Fruit fly (Drosophila melanogaster): Measurements from ENCODE around the gene CG31115.
A peak's percentile ranks its signal among the peaks of the same experiment; 100 is the strongest.

The CG31115 gene

dm6 chr3R:25036644-25037043, at the start of gene CG31115:
Gene CG31115, plus strand, starts transcription at chr3R:25036944.
- TF ChIP-seq CG43689 (GFP tag; IDR thresholded peaks at IDR 0.05) (no peak), Oaz (GFP tag; IDR thresholded peaks at IDR 0.05) (no peak), CG12104 (GFP tag; optimal IDR thresholded peaks at IDR 0.05) (no peak), CG11723 (GFP tag; optimal IDR thresholded peaks at IDR 0.05) (no peak), Rfx (GFP tag; IDR thresholded peaks at IDR 0.05) (no peak), Nf-YB (GFP tag; optimal IDR thresholded peaks at IDR 0.05) (no peak), mld (GFP tag; IDR thresholded peaks at IDR 0.05; ENCODE audit: partially characterized antibody) (no peak), gce (GFP tag; IDR thresholded peaks at IDR 0.05) (no peak), salm (tag; optimal IDR thresholded peaks at IDR 0.05) (no peak), Hsf (GFP tag; optimal IDR thresholded peaks at IDR 0.05) (no peak), ftz-f1 (GFP tag; optimal IDR thresholded peaks at IDR 0.05) (no peak), Hr78 (GFP tag; optimal IDR thresholded peaks at IDR 0.05) (no peak), CG14860 (GFP tag; IDR thresholded peaks at IDR 0.05; ENCODE audit: partially characterized antibody) (no peak), Max (GFP tag; optimal IDR thresholded peaks at IDR 0.05) (no peak), pho (GFP tag; optimal IDR thresholded peaks at IDR 0.05) (no peak), CG11093 (GFP tag; IDR thresholded peaks at IDR 0.05) (no peak), tll (GFP tag; optimal IDR thresholded peaks at IDR 0.05) (no peak), tgo (GFP tag; IDR thresholded peaks at IDR 0.05) (no peak), Nf-YC (tag; optimal IDR thresholded peaks at IDR 0.05) (no peak), Vsx1 (GFP tag; optimal IDR thresholded peaks at IDR 0.05) (no peak)

- peak; percentile 93 for TF ChIP-seq Drgx (GFP tag; IDR thresholded peaks at IDR 0.05)
- TF ChIP-seq btn (GFP tag; optimal IDR thresholded peaks at IDR 0.05): no peak
- no peak for TF ChIP-seq CG31441 (GFP tag; IDR thresholded peaks at IDR 0.05)
- TF ChIP-seq bsh (GFP tag; optimal IDR thresholded peaks at IDR 0.05): peak; percentile 4 to 17
- no peak for TF ChIP-seq CG31388 (GFP tag; optimal IDR thresholded peaks at IDR 0.05)
- no peak for TF ChIP-seq Oli (tag; optimal IDR thresholded peaks at IDR 0.05)
These were observed 40.2 kb upstream of the CG31115 start for dm6 chr3R:24996502-24996901.

DNA sequence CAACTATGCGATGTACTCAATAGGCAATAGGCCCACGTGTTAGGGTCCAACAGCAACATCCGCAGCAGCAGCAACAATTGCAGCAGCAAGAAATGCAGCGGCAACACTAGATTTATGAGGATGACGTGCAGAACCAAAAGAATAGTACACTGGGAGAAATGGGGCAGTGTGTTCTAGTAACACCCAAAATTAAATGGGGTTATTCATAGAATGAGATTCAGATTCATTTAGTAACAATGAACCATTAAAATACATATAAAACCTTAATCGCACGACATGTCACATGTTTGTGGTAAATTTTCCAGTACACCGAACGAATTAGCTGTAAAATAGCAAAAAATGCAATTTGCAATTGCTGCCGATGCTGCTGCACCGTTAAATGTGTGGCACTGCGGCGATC, 39.5 kb upstream of the CG31115 start:
- TF ChIP-seq CG16813 (GFP tag; IDR thresholded peaks at IDR 0.05; ENCODE audit: partially characterized antibody) (no peak), CG9215 (GFP tag; IDR thresholded peaks at IDR 0.05) (no peak), CG12071 (GFP tag; optimal IDR thresholded peaks at IDR 0.05) (no peak), esg (GFP tag; conservative IDR thresholded peaks at IDR 0.05) (no peak), Sox100B (GFP tag; optimal IDR thresholded peaks at IDR 0.05) (no peak), HmgZ (tag; optimal IDR thresholded peaks at IDR 0.05) (no peak), bcd (GFP tag; optimal IDR thresholded peaks at IDR 0.05) (no peak), CG14050 (GFP tag; IDR thresholded peaks at IDR 0.05) (no peak), kah (GFP tag; optimal IDR thresholded peaks at IDR 0.05) (no peak), TFAM (GFP tag; optimal IDR thresholded peaks at IDR 0.05) (no peak), CG3995 (GFP tag; optimal IDR thresholded peaks at IDR 0.05) (no peak), Scr (GFP tag; IDR thresholded peaks at IDR 0.05; ENCODE audit: partially characterized antibody) (no peak), CG4707 (GFP tag; optimal IDR thresholded peaks at IDR 0.05) (no peak), onecut (GFP tag; IDR thresholded peaks at IDR 0.05) (no peak), CG12219 (GFP tag; optimal IDR thresholded peaks at IDR 0.05) (no peak), chm (GFP tag; IDR thresholded peaks at IDR 0.05) (no peak), CG13775 (GFP tag; optimal IDR thresholded peaks at IDR 0.05) (no peak), psq (GFP tag; optimal IDR thresholded peaks at IDR 0.05) (no peak), Fer1 (GFP tag; optimal IDR thresholded peaks at IDR 0.05) (no peak)
